Worm (Caenorhabditis elegans) whole organism, late embryonic: ENCODE measurements around the gene ZC13.1.

ENCODE experiments used
- K02D7.2 ChIP-seq: sonication (generic microtip); optimal IDR thresholded peaks from 2 replicates; lab custom pipeline; 2017; ENCODE audit warnings: mild to moderate bottlenecking, missing genetic modification characterization, missing compliant biosample characterization
- ama-1 ChIP-seq: fragments of 150-350 bp; optimal IDR thresholded peaks from 2 replicates; lab custom pipeline; 2014
- ceh-14 ChIP-seq: sonication (generic microtip); optimal IDR thresholded peaks from 2 replicates; lab custom pipeline; 2016; ENCODE audit warnings: missing genotype, missing genetic modification characterization, missing compliant biosample characterization
- ceh-22 ChIP-seq: sonication (generic microtip); optimal IDR thresholded peaks from 2 replicates; lab custom pipeline; 2017; ENCODE audit warnings: missing biosample characterization, missing genetic modification characterization
- ceh-9 ChIP-seq: sonication (generic microtip); optimal IDR thresholded peaks from 2 replicates; lab custom pipeline; 2016; ENCODE audit warnings: mild to moderate bottlenecking, missing genetic modification characterization, inconsistent platforms, missing compliant biosample characterization
- fax-1 ChIP-seq: sonication (generic microtip); optimal IDR thresholded peaks from 2 replicates; lab custom pipeline; 2016; ENCODE audit warnings: missing genotype, missing genetic modification characterization, missing compliant biosample characterization
- hlh-30 ChIP-seq: sonication (generic microtip); optimal IDR thresholded peaks from 2 replicates; lab custom pipeline; 2017; ENCODE audit warnings: antibody characterized with exemption, missing genetic modification characterization, missing compliant biosample characterization; ENCODE audit not compliant: insufficient read depth
- lin-11 ChIP-seq: fragments of 200-800 bp; sonication (Bioruptor generic); optimal IDR thresholded peaks from 2 replicates; lab custom pipeline; 2018; ENCODE audit warnings: mild to moderate bottlenecking, missing genetic modification characterization, missing compliant biosample characterization
- madf-2 ChIP-seq: sonication (generic microtip); optimal IDR thresholded peaks from 2 replicates; lab custom pipeline; 2017; ENCODE audit warnings: missing genetic modification characterization, missing compliant biosample characterization
- nfya-1 ChIP-seq: sonication (generic microtip); optimal IDR thresholded peaks from 2 replicates; lab custom pipeline; 2017; ENCODE audit warnings: missing genetic modification characterization, mild to moderate bottlenecking, missing compliant biosample characterization, antibody characterized with exemption, moderate library complexity
- pag-3 ChIP-seq: sonication (generic microtip); optimal IDR thresholded peaks from 2 replicates; lab custom pipeline; 2016; ENCODE audit warnings: missing compliant biosample characterization, missing genetic modification characterization, borderline replicate concordance
- pax-1 ChIP-seq: fragments of 150-350 bp; optimal IDR thresholded peaks from 2 replicates; lab custom pipeline; 2014; ENCODE audit warnings: missing biosample characterization, missing genetic modification characterization
- pha-4 ChIP-seq: fragments of 150-350 bp; optimal IDR thresholded peaks from 2 replicates; lab custom pipeline; 2018; ENCODE audit warnings: missing biosample characterization, missing genetic modification reagents, missing genetic modification characterization
- pqm-1 ChIP-seq: sonication (generic microtip); optimal IDR thresholded peaks from 2 replicates; lab custom pipeline; 2016; ENCODE audit warnings: missing genetic modification characterization, missing compliant biosample characterization
- syd-9 ChIP-seq: sonication (generic microtip); optimal IDR thresholded peaks from 2 replicates; lab custom pipeline; 2016; ENCODE audit warnings: mild to moderate bottlenecking, missing genetic modification characterization, moderate library complexity, missing compliant biosample characterization
- tbx-2 ChIP-seq: sonication (generic microtip); optimal IDR thresholded peaks from 2 replicates; lab custom pipeline; 2016; ENCODE audit warnings: missing genetic modification characterization, missing compliant biosample characterization
- tbx-7 ChIP-seq: sonication (generic microtip); optimal IDR thresholded peaks from 2 replicates; lab custom pipeline; 2016; ENCODE audit warnings: missing genotype, missing genetic modification characterization, missing compliant biosample characterization

The ZC13.1 gene

DNA sequence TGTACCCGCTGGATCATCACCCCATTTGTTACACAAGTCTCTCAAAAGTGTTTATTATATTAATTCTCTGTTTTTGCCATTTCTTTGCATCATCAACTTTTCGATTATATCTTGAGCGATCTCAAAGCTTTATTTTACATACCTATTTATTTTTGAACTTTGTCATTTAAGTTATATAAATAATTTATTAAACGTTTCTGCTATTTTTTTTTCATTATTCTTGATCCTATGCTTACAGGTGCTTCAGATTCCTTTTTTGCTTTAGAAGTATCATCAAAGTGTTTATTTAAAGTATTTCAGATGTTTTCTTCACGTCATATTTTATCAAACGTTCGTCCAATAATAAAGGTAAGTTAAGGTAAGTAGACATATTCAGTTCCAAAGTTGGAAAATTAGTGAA lies 41.1 kb downstream of the ZC13.1 start, which contains the start of gene F35H12.5:
Gene F35H12.5, plus strand, starts transcription at position 301 of the 400 bp plus-strand sequence.
- TF ChIP-seq lin-11, result no peak
- TF ChIP-seq ceh-14, result no peak
- TF ChIP-seq K02D7.2 (tag; lab: Kevin White, UChicago), result no peak

DNA sequence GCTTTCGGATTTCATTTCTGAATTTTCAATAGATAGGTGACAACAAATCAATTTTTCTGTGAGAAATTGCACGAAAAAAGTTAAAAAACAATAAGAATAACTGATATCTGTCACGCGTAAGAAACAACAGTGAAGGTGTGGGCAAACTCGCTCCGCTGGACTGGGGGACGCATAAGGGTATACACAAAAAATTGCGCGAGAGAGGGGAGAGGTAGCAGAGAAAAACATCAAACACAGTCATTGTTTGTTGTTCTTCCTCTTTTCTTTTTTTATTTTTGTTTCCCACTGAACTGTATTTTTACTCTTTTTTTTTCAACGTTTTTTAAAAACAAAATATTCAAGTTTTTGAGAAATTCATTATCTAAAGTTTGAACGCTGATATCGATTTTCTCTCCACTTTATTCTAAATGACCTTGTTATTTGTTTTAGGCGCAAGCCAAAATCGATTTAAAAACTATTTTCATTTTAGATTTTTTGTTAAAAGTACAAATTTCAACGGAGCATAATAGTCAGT lies 47.5 kb downstream of the ZC13.1 start, which contains the start of the genes pifk-1 and tbc-11:
Gene pifk-1, minus strand, starts transcription at position 17 of the 514 bp plus-strand sequence.
Gene tbc-11, plus strand, starts transcription at position 464 of the 514 bp plus-strand sequence.
- TF ChIP-seq hlh-30 (tag; lab: Kevin White, UChicago) (peak; percentile 47), ceh-9 (no peak), syd-9 (tag; lab: Kevin White, UChicago) (no peak)

DNA sequence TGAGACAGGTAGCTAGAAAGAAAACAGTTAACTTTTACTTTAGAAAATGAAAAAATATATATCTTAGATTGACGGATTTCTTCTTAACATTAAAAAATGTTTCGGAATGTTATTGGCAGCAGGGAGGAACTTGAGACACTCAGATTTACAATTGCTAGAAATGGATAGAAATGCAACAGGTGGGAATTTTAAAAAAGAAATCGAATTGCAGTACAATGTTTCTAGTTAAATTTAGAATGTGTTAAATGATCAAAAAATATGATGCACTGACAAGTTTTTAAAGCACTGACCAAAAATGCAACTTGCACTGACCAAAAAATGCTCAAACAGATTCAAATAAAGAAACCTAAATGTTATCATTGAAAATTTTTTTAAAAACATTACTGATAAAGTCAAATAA lies 49.1 kb downstream of the ZC13.1 start:
- TF ChIP-seq pax-1 (tag; lab: Kevin White, UChicago) (no peak), pha-4 (no peak), nfya-1 (tag; lab: Kevin White, UChicago) (no peak), tbx-7 (tag; lab: Kevin White, UChicago) (no peak), ceh-22 (no peak), pag-3 (tag; lab: Kevin White, UChicago) (no peak), lin-11 (no peak), madf-2 (tag; lab: Kevin White, UChicago) (no peak)

DNA sequence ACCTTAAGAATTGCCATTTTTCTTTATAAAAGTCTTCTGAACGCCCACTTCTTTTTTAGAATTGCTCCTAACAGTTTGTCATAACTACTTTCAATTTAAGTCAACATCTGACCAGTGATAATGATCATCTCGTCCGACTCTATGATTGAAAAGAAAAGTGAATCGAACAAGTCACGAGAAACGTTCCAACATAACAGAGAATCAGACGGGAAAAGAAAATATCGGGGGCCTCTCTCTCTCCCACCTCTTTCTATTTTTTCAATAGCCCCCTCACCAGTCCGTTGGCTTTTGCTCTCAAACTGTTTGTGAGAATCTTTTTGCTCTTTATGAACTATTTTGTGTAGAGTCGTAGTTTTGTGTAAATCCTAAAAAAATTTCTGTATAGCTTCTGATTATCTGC lies 50.6 kb downstream of the ZC13.1 start:
- TF ChIP-seq pqm-1 (tag; lab: Kevin White, UChicago) (no peak), pax-1 (tag; lab: Kevin White, UChicago) (no peak), tbx-2 (no peak), fax-1 (no peak), ama-1 (no peak), lin-11 (no peak)
- TF ChIP-seq, all 69 proteins: peak for 0
